Worm (Caenorhabditis elegans): ENCODE measurements around the gene str-187.

str-187 gene

ce11 chrIV:17253435-17253834 lies 11.9 kb upstream of the str-187 start:
- TF ChIP-seq ztf-11 (tag; optimal IDR thresholded peaks at IDR 0.05) (no peak), lsy-2 (tag; optimal IDR thresholded peaks at IDR 0.05) (no peak), sptf-1 (tag; optimal IDR thresholded peaks at IDR 0.05) (no peak), sem-2 (GFP tag; optimal IDR thresholded peaks at IDR 0.05) (no peak), nhr-12 (tag; optimal IDR thresholded peaks at IDR 0.05) (no peak), tbx-8 (GFP tag; optimal IDR thresholded peaks at IDR 0.05) (no peak), hlh-1 (tag; optimal IDR thresholded peaks at IDR 0.05) (no peak), pha-4 (tag; optimal IDR thresholded peaks at IDR 0.05) (no peak), ham-2 (GFP tag; optimal IDR thresholded peaks at IDR 0.05) (no peak), lin-13 (tag; optimal IDR thresholded peaks at IDR 0.05) (no peak), elt-1 (tag; optimal IDR thresholded peaks at IDR 0.05; ENCODE audit: borderline replicate concordance, insufficient read depth) (no peak), bed-3 (GFP tag; optimal IDR thresholded peaks at IDR 0.05) (no peak), lin-32 (GFP tag; optimal IDR thresholded peaks at IDR 0.05) (no peak), ceh-39 (tag; optimal IDR thresholded peaks at IDR 0.05) (no peak), drap-1 (GFP tag; optimal IDR thresholded peaks at IDR 0.05) (no peak), unc-62 (GFP tag; optimal IDR thresholded peaks at IDR 0.05) (no peak), unc-120 (tag; optimal IDR thresholded peaks at IDR 0.05; ENCODE audit: poor library complexity, severe bottlenecking) (no peak)

ce11 chrIV:17255001-17255400 lies 10.4 kb upstream of the str-187 start, which contains the start of gene gtf-2E1:
Gene gtf-2E1 (plus strand): TSS chrIV:17255301.
- TF ChIP-seq cnd-1 (tag; optimal IDR thresholded peaks at IDR 0.05) (no peak), mls-2 (tag; optimal IDR thresholded peaks at IDR 0.05) (no peak)

ce11 chrIV:17258824-17259223 lies 6.6 kb upstream of the str-187 start:
- TF ChIP-seq ztf-11 (tag; optimal IDR thresholded peaks at IDR 0.05) (no peak), drap-1 (GFP tag; optimal IDR thresholded peaks at IDR 0.05) (no peak), ces-1 (GFP tag; optimal IDR thresholded peaks at IDR 0.05) (no peak), snpc-4 (tag; optimal IDR thresholded peaks at IDR 0.05) (no peak), elt-3 (tag; optimal IDR thresholded peaks at IDR 0.05) (no peak), ceh-83 (GFP tag; optimal IDR thresholded peaks at IDR 0.05) (no peak), pha-4 (tag; optimal IDR thresholded peaks at IDR 0.05) (no peak), bed-3 (GFP tag; optimal IDR thresholded peaks at IDR 0.05) (no peak), unc-62 (GFP tag; optimal IDR thresholded peaks at IDR 0.05) (no peak), elt-1 (tag; optimal IDR thresholded peaks at IDR 0.05; ENCODE audit: borderline replicate concordance, insufficient read depth) (no peak), mab-5 (tag; optimal IDR thresholded peaks at IDR 0.05) (no peak), sem-2 (GFP tag; optimal IDR thresholded peaks at IDR 0.05) (no peak), mls-2 (tag; optimal IDR thresholded peaks at IDR 0.05) (no peak), nhr-28 (tag; optimal IDR thresholded peaks at IDR 0.05) (no peak), nhr-237 (tag; optimal IDR thresholded peaks at IDR 0.05) (no peak), ceh-39 (tag; optimal IDR thresholded peaks at IDR 0.05) (no peak)

ce11 chrIV:17259310-17259709 lies 6.1 kb upstream of the str-187 start, which contains the start of gene phyh-1:
Gene phyh-1 (minus strand): TSS chrIV:17259410.
- TF ChIP-seq sptf-1 (tag; optimal IDR thresholded peaks at IDR 0.05), result no peak
- TF ChIP-seq elt-1 (tag; optimal IDR thresholded peaks at IDR 0.05; ENCODE audit: borderline replicate concordance, insufficient read depth), result no peak
- TF ChIP-seq unc-62 (GFP tag; optimal IDR thresholded peaks at IDR 0.05), result no peak
- no peak for TF ChIP-seq ceh-39 (tag; optimal IDR thresholded peaks at IDR 0.05)
- no peak for TF ChIP-seq bed-3 (GFP tag; optimal IDR thresholded peaks at IDR 0.05)
- no peak for TF ChIP-seq tbx-8 (GFP tag; optimal IDR thresholded peaks at IDR 0.05)
- TF ChIP-seq pha-4 (tag; optimal IDR thresholded peaks at IDR 0.05), result no peak
- TF ChIP-seq zip-8 (tag; optimal IDR thresholded peaks at IDR 0.05), result no peak
- TF ChIP-seq nhr-2 (tag; optimal IDR thresholded peaks at IDR 0.05), result no peak
- no peak for TF ChIP-seq flh-1 (GFP tag; optimal IDR thresholded peaks at IDR 0.05)

ce11 chrIV:17262385-17262784 lies 3.0 kb upstream of the str-187 start, which contains the start of gene ZK550.6:
Gene ZK550.6 (minus strand): TSS chrIV:17262485.
- TF ChIP-seq mab-5 (tag; optimal IDR thresholded peaks at IDR 0.05) (no peak), mls-2 (tag; optimal IDR thresholded peaks at IDR 0.05) (no peak), nhr-237 (tag; optimal IDR thresholded peaks at IDR 0.05) (no peak), unc-62 (GFP tag; optimal IDR thresholded peaks at IDR 0.05) (no peak), nhr-28 (tag; optimal IDR thresholded peaks at IDR 0.05) (no peak), unc-120 (tag; optimal IDR thresholded peaks at IDR 0.05; ENCODE audit: poor library complexity, severe bottlenecking) (no peak), elt-1 (tag; optimal IDR thresholded peaks at IDR 0.05; ENCODE audit: borderline replicate concordance, insufficient read depth) (no peak), mep-1 (tag; optimal IDR thresholded peaks at IDR 0.05) (no peak), pha-4 (tag; optimal IDR thresholded peaks at IDR 0.05) (no peak), hlh-1 (tag; optimal IDR thresholded peaks at IDR 0.05) (no peak), sem-2 (GFP tag; optimal IDR thresholded peaks at IDR 0.05) (no peak), blmp-1 (tag; optimal IDR thresholded peaks at IDR 0.05) (no peak), nhr-12 (tag; optimal IDR thresholded peaks at IDR 0.05) (no peak), ceh-83 (GFP tag; optimal IDR thresholded peaks at IDR 0.05) (no peak), lin-13 (tag; optimal IDR thresholded peaks at IDR 0.05) (no peak), drap-1 (GFP tag; optimal IDR thresholded peaks at IDR 0.05) (no peak), tbx-8 (GFP tag; optimal IDR thresholded peaks at IDR 0.05) (no peak), ces-1 (GFP tag; optimal IDR thresholded peaks at IDR 0.05) (no peak), nhr-76 (tag; optimal IDR thresholded peaks at IDR 0.05) (no peak)

Data from whole organism, mixed stage, embryonic.